Worm (Caenorhabditis elegans) whole organism, young adult: ENCODE measurements around the gene fkh-3.

Source experiments
- F37B4.10 ChIP-seq: fragments of 200-800 bp; sonication (Bioruptor generic); IDR thresholded peaks from 2 replicates; pipeline ENCODE4 v1.3.6; 2022; ENCODE audit warnings: missing genetic modification characterization, missing compliant biosample characterization
- ama-1 ChIP-seq, 3 experiments: fragments of 150-350 bp in 1 of 3; sonication (generic microtip) in 2 of 3; optimal IDR thresholded peaks; 2 replicates each; lab custom pipeline; 2014 to 2018; ENCODE audit warnings: missing biosample characterization in 2 of 3, missing genetic modification characterization in 2 of 3, missing genetic modification reagents in 2 of 3
- cebp-2 ChIP-seq: fragments of 200-800 bp; sonication (Bioruptor generic); IDR thresholded peaks from 2 replicates; pipeline ENCODE4 v1.3.6; 2022; ENCODE audit warnings: missing genetic modification characterization, missing compliant biosample characterization
- madf-6 ChIP-seq: fragments of 200-800 bp; sonication (Bioruptor generic); IDR thresholded peaks from 2 replicates; pipeline ENCODE4 v1.3.6; 2022; ENCODE audit warnings: missing genetic modification reagents, missing genetic modification characterization, missing compliant biosample characterization
- pbrm-1 ChIP-seq: fragments of 200-800 bp; sonication (Bioruptor generic); IDR thresholded peaks from 2 replicates; pipeline ENCODE4 v1.3.6; 2022; ENCODE audit warnings: missing genetic modification reagents, missing genetic modification characterization, missing compliant biosample characterization

ce11 chrX:13399221-13399620, 24.0 kb downstream of the fkh-3 start, which contains the start of gene F02C12.2:
- TF ChIP-seq ama-1 (optimal IDR thresholded peaks at IDR 0.05; lab: Kevin White, UChicago) (no peak), ama-1 (GFP tag; optimal IDR thresholded peaks at IDR 0.05; lab: Kevin White, UChicago) (no peak), cebp-2 (no peak), madf-6 (GFP tag; lab: Robert Waterston, UW) (no peak), F37B4.10 (GFP tag; lab: Robert Waterston, UW) (no peak), pbrm-1 (GFP tag; lab: Robert Waterston, UW) (no peak)
